Worm (Caenorhabditis elegans) whole organism, L1 larva: ENCODE results near the gene ubc-1.

Experiments
- F16B12.6 ChIP-seq: fragments of 150-350 bp; optimal IDR thresholded peaks from 2 replicates; lab custom pipeline; 2014; ENCODE audit warnings: missing biosample characterization, missing genetic modification characterization
- Y116A8C.19 ChIP-seq: sonication (generic microtip); optimal IDR thresholded peaks from 2 replicates; lab custom pipeline; 2016; ENCODE audit warnings: missing compliant biosample characterization, missing genetic modification characterization, borderline replicate concordance
- aha-1 ChIP-seq: fragments of 150-350 bp; optimal IDR thresholded peaks from 2 replicates; lab custom pipeline; 2014; ENCODE audit warnings: missing biosample characterization, missing genetic modification characterization
- alr-1 ChIP-seq: fragments of 200-800 bp; sonication (Bioruptor generic); optimal IDR thresholded peaks from 2 replicates; lab custom pipeline; 2018; ENCODE audit warnings: borderline replicate concordance, mild to moderate bottlenecking, missing genetic modification characterization, missing compliant biosample characterization
- aly-2 ChIP-seq: fragments of 150-350 bp; optimal IDR thresholded peaks from 2 replicates; lab custom pipeline; 2014; ENCODE audit warnings: missing biosample characterization, missing genetic modification characterization
- ceh-63 ChIP-seq: fragments of 200-800 bp; sonication (Bioruptor generic); optimal IDR thresholded peaks from 2 replicates; lab custom pipeline; 2018; ENCODE audit warnings: mild to moderate bottlenecking, missing genetic modification characterization, missing compliant biosample characterization
- ceh-90 ChIP-seq: sonication (generic microtip); optimal IDR thresholded peaks from 2 replicates; lab custom pipeline; 2016; ENCODE audit warnings: missing genetic modification characterization, missing compliant biosample characterization
- ces-1 ChIP-seq: fragments of 150-350 bp; optimal IDR thresholded peaks from 2 replicates; lab custom pipeline; 2014; ENCODE audit warnings: missing biosample characterization, missing genetic modification reagents, missing genetic modification characterization
- dpl-1 ChIP-seq, 3 experiments: fragments of 150-350 bp in 2 of 3; sonication (generic microtip) in 1 of 3; optimal IDR thresholded peaks; 2 replicates each; lab custom pipeline; 2014 to 2017; ENCODE audit warnings: missing biosample characterization in 3 of 3, missing genetic modification characterization in 3 of 3, missing genetic modification reagents in 3 of 3
- dsc-1 ChIP-seq: sonication (generic microtip); optimal IDR thresholded peaks from 2 replicates; lab custom pipeline; 2016; ENCODE audit warnings: mild to moderate bottlenecking, missing genetic modification characterization, missing compliant biosample characterization
- efl-1 ChIP-seq, 4 experiments: fragments of 150-350 bp; optimal IDR thresholded peaks in 3 of 4; peaks in 1 of 4; 1 replicate in 1 of 4; 2 replicates in 3 of 4; lab custom pipeline; 2014; ENCODE audit warnings: missing biosample characterization in 2 of 4, missing genetic modification characterization in 2 of 4, missing genetic modification reagents in 2 of 4
- egl-13 ChIP-seq: sonication (generic microtip); optimal IDR thresholded peaks from 2 replicates; lab custom pipeline; 2016; ENCODE audit warnings: missing genotype, missing genetic modification reagents, missing genetic modification characterization, missing compliant biosample characterization
- elt-2 ChIP-seq: sonication (generic microtip); optimal IDR thresholded peaks from 2 replicates; lab custom pipeline; 2016; ENCODE audit warnings: missing genetic modification characterization, mild to moderate bottlenecking, inconsistent platforms, missing compliant biosample characterization, missing genetic modification reagents
- ets-5 ChIP-seq: fragments of 200-800 bp; sonication (Bioruptor generic); IDR thresholded peaks from 2 replicates; pipeline ENCODE4 v1.3.6; 2022; ENCODE audit warnings: missing genetic modification characterization, missing compliant biosample characterization
- fkh-10 ChIP-seq: sonication (generic microtip); optimal IDR thresholded peaks from 2 replicates; lab custom pipeline; 2017; ENCODE audit warnings: missing biosample characterization, missing genetic modification reagents, missing genetic modification characterization
- fkh-8 ChIP-seq: sonication (generic microtip); optimal IDR thresholded peaks from 2 replicates; lab custom pipeline; 2016; ENCODE audit warnings: mild to moderate bottlenecking, missing genetic modification characterization, missing compliant biosample characterization
- hlh-17 ChIP-seq: fragments of 200-800 bp; sonication (Bioruptor generic); optimal IDR thresholded peaks from 2 replicates; lab custom pipeline; 2018; ENCODE audit warnings: missing genetic modification characterization, mild to moderate bottlenecking, missing compliant biosample characterization, moderate library complexity, borderline replicate concordance
- hpl-2 ChIP-seq: fragments of 150-350 bp; optimal IDR thresholded peaks from 2 replicates; lab custom pipeline; 2014; ENCODE audit warnings: missing biosample characterization, missing genetic modification reagents, missing genetic modification characterization
- jun-1 ChIP-seq: fragments of 150-350 bp; optimal IDR thresholded peaks from 2 replicates; lab custom pipeline; 2014; ENCODE audit warnings: missing biosample characterization, missing genetic modification reagents, missing genetic modification characterization
- lin-13 ChIP-seq: fragments of 150-350 bp; optimal IDR thresholded peaks from 2 replicates; lab custom pipeline; 2014; ENCODE audit warnings: missing biosample characterization, missing genetic modification reagents, missing genetic modification characterization
- lin-14 ChIP-seq: fragments of 200-800 bp; sonication (Bioruptor generic); optimal IDR thresholded peaks from 2 replicates; lab custom pipeline; 2018; ENCODE audit warnings: mild to moderate bottlenecking, missing genetic modification characterization, moderate library complexity, missing compliant biosample characterization
- lin-15B ChIP-seq: fragments of 150-350 bp; sonication (generic microtip); optimal IDR thresholded peaks from 3 replicates; lab custom pipeline; 2014; ENCODE audit warnings: missing biosample characterization, missing genetic modification characterization
- lin-35 ChIP-seq, 2 experiments: fragments of 150-350 bp; optimal IDR thresholded peaks; 2 replicates each; lab custom pipeline; 2014; ENCODE audit warnings: missing biosample characterization in 2 of 2, missing genetic modification characterization in 2 of 2, missing genetic modification reagents in 2 of 2
- lin-39 ChIP-seq: fragments of 150-350 bp; optimal IDR thresholded peaks from 2 replicates; lab custom pipeline; 2014; ENCODE audit warnings: missing biosample characterization, missing genetic modification reagents, missing genetic modification characterization
- lsy-2 ChIP-seq, 2 experiments: fragments of 150-350 bp; optimal IDR thresholded peaks; 2 replicates each; lab custom pipeline; 2014; ENCODE audit warnings: missing biosample characterization in 2 of 2, missing genetic modification characterization in 2 of 2
- mdl-1 ChIP-seq, 2 experiments: fragments of 150-350 bp; optimal IDR thresholded peaks; 2 replicates each; lab custom pipeline; 2014 to 2017; ENCODE audit warnings: missing biosample characterization in 2 of 2, missing genetic modification characterization in 2 of 2, inconsistent platforms in 1 of 2
- mep-1 ChIP-seq: fragments of 150-350 bp; optimal IDR thresholded peaks from 2 replicates; lab custom pipeline; 2014; ENCODE audit warnings: missing biosample characterization, missing genetic modification characterization
- nhr-12 ChIP-seq: sonication (generic microtip); optimal IDR thresholded peaks from 2 replicates; lab custom pipeline; 2017; ENCODE audit warnings: missing biosample characterization, missing genetic modification characterization
- nhr-19 ChIP-seq: fragments of 200-800 bp; sonication (Bioruptor generic); conservative IDR thresholded peaks from 2 replicates; pipeline ENCODE4 v1.3.6; 2022; ENCODE audit warnings: missing genetic modification characterization, missing compliant biosample characterization
- nhr-237 ChIP-seq: fragments of 150-350 bp; optimal IDR thresholded peaks from 2 replicates; lab custom pipeline; 2014; ENCODE audit warnings: missing biosample characterization, missing genetic modification characterization
- nhr-28 ChIP-seq: fragments of 150-350 bp; optimal IDR thresholded peaks from 2 replicates; lab custom pipeline; 2014; ENCODE audit warnings: missing biosample characterization, missing genetic modification characterization
- nhr-47 ChIP-seq: sonication (generic microtip); optimal IDR thresholded peaks from 2 replicates; lab custom pipeline; 2016; ENCODE audit warnings: mild to moderate bottlenecking, missing genetic modification characterization, moderate library complexity, missing compliant biosample characterization
- nhr-85 ChIP-seq: sonication (generic microtip); peaks from one replicate; lab custom pipeline; 2016; ENCODE audit warnings: missing genetic modification characterization, inconsistent platforms, missing compliant biosample characterization
- nhr-90 ChIP-seq: sonication (generic microtip); optimal IDR thresholded peaks from 2 replicates; lab custom pipeline; 2016; ENCODE audit warnings: mild to moderate bottlenecking, missing genetic modification characterization, missing compliant biosample characterization; ENCODE audit not compliant: poor library complexity
- pax-3 ChIP-seq: fragments of 200-800 bp; sonication (Bioruptor generic); optimal IDR thresholded peaks from 2 replicates; lab custom pipeline; 2018; ENCODE audit warnings: mild to moderate bottlenecking, missing genetic modification characterization, moderate library complexity, missing compliant biosample characterization
- pqm-1 ChIP-seq: sonication (generic microtip); optimal IDR thresholded peaks from 3 replicates; lab custom pipeline; 2017; ENCODE audit warnings: missing biosample characterization, missing genetic modification characterization
- rnt-1 ChIP-seq: sonication (generic microtip); optimal IDR thresholded peaks from 2 replicates; lab custom pipeline; 2016; ENCODE audit warnings: mild to moderate bottlenecking, missing genetic modification characterization, moderate library complexity, missing compliant biosample characterization
- snpc-4 ChIP-seq: fragments of 150-350 bp; optimal IDR thresholded peaks from 2 replicates; lab custom pipeline; 2014; ENCODE audit warnings: missing biosample characterization, missing genetic modification characterization
- sptf-1 ChIP-seq: fragments of 150-350 bp; optimal IDR thresholded peaks from 2 replicates; lab custom pipeline; 2014; ENCODE audit warnings: missing biosample characterization, missing genetic modification characterization
- swsn-7 ChIP-seq: sonication (generic microtip); optimal IDR thresholded peaks from 2 replicates; lab custom pipeline; 2016; ENCODE audit warnings: missing genetic modification characterization, missing compliant biosample characterization
- tlp-1 ChIP-seq: fragments of 150-350 bp; optimal IDR thresholded peaks from 2 replicates; lab custom pipeline; 2014; ENCODE audit warnings: missing biosample characterization, missing genetic modification characterization
- unc-130 ChIP-seq: fragments of 150-350 bp; optimal IDR thresholded peaks from 2 replicates; lab custom pipeline; 2017; ENCODE audit warnings: missing biosample characterization, missing genetic modification characterization, inconsistent platforms
- unc-30 ChIP-seq: sonication (generic microtip); optimal IDR thresholded peaks from 2 replicates; lab custom pipeline; 2017; ENCODE audit warnings: missing biosample characterization, missing genetic modification characterization
- unc-62 ChIP-seq: fragments of 150-350 bp; optimal IDR thresholded peaks from 2 replicates; lab custom pipeline; 2014; ENCODE audit warnings: missing biosample characterization, missing genetic modification reagents, missing genetic modification characterization
- unc-86 ChIP-seq: sonication (generic microtip); optimal IDR thresholded peaks from 2 replicates; lab custom pipeline; 2016; ENCODE audit warnings: missing genetic modification characterization, missing compliant biosample characterization
- unc-98 ChIP-seq: fragments of 200-800 bp; sonication (Bioruptor generic); IDR thresholded peaks from 2 replicates; pipeline ENCODE4 v1.3.6; 2022; ENCODE audit warnings: missing genetic modification characterization, missing compliant biosample characterization
- xbp-1 ChIP-seq: sonication (generic microtip); optimal IDR thresholded peaks from 2 replicates; lab custom pipeline; 2016; ENCODE audit warnings: missing genetic modification characterization, missing compliant biosample characterization
- zag-1 ChIP-seq: fragments of 150-350 bp; optimal IDR thresholded peaks from 2 replicates; lab custom pipeline; 2014; ENCODE audit warnings: missing biosample characterization, missing genetic modification characterization

ubc-1 gene

DNA sequence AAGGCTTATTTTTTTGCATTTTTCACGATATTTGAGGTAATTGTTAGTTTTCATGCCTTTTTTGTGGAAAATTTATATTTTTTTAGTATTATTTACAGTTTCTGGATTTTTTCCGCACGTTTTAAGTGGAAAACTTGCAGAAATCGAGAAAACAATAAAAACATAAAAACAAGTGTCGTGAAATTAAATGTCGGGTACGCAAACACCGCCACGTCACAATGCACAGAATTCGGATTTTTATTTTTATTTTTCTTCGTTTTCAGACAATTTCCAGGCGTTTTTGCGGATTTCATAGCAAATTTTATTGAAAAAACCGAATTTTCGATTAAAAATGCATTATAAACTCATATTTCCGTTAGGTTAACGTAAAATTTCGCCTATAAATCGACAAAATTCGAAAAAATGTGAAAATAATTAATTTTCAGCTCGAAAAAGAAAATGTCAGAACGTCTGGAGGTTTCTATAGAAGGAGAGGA, 17.0 kb upstream of the ubc-1 start, which contains the start of gene C35B1.2 (continued):
- TF ChIP-seq fkh-8 (no peak), fkh-10 (GFP tag; lab: Kevin White, UChicago) (no peak), unc-130 (tag; lab: Kevin White, UChicago) (no peak), nhr-47 (tag; lab: Kevin White, UChicago) (peak; percentile 43), zag-1 (no peak), sptf-1 (no peak), efl-1 (optimal IDR thresholded peaks at IDR 0.05; lab: Kevin White, UChicago) (peak; percentile 31 to 55), efl-1 (GFP tag; optimal IDR thresholded peaks at IDR 0.05 in 1 of 2; lab: Kevin White, UChicago) (peak; percentile 36 to 88), rnt-1 (tag; lab: Kevin White, UChicago) (no peak), lin-14 (no peak), Y116A8C.19 (tag; lab: Kevin White, UChicago) (no peak), jun-1 (no peak), pax-3 (tag; lab: Kevin White, UChicago) (no peak), mdl-1 (tag; optimal IDR thresholded peaks at IDR 0.05; lab: Kevin White, UChicago) (no peak), lin-13 (GFP tag; lab: Kevin White, UChicago) (no peak), lin-15B (tag; lab: Kevin White, UChicago) (no peak), nhr-28 (no peak), aha-1 (tag; lab: Kevin White, UChicago) (no peak), elt-2 (tag; lab: Kevin White, UChicago) (no peak), unc-30 (tag; lab: Kevin White, UChicago) (no peak), dsc-1 (tag; lab: Kevin White, UChicago) (peak; percentile 29), swsn-7 (peak; percentile 24), lin-39 (tag; lab: Kevin White, UChicago) (peak; percentile 28), aly-2 (tag; lab: Kevin White, UChicago) (no peak), nhr-19 (no peak), ets-5 (no peak), nhr-12 (tag; lab: Kevin White, UChicago) (no peak), xbp-1 (tag; lab: Kevin White, UChicago) (peak; percentile 29), unc-98 (GFP tag; lab: Robert Waterston, UW) (no peak), ceh-63 (GFP tag; lab: Kevin White, UChicago) (no peak), snpc-4 (tag; lab: Kevin White, UChicago) (no peak), mep-1 (tag; lab: Kevin White, UChicago) (peak; percentile 43), egl-13 (no peak), dpl-1 (GFP tag; optimal IDR thresholded peaks at IDR 0.05; lab: Kevin White, UChicago) (peak; percentile 2 to 57 (median 54)), pqm-1 (no peak), F16B12.6 (tag; lab: Kevin White, UChicago) (peak; percentile 86), unc-62 (GFP tag; lab: Kevin White, UChicago) (no peak), hpl-2 (GFP tag; lab: Kevin White, UChicago) (no peak), lin-35 (GFP tag; optimal IDR thresholded peaks at IDR 0.05; lab: Kevin White, UChicago) (peak in 1 of 2 experiments; percentile 17), nhr-90 (tag; lab: Kevin White, UChicago) (no peak), ceh-90 (tag; lab: Kevin White, UChicago) (peak; percentile 24), lsy-2 (tag; optimal IDR thresholded peaks at IDR 0.05; lab: Kevin White, UChicago) (peak; percentile 43 to 48), alr-1 (tag; lab: Kevin White, UChicago) (no peak), ces-1 (GFP tag; lab: Kevin White, UChicago) (no peak), hlh-17 (GFP tag; lab: Kevin White, UChicago) (no peak), tlp-1 (tag; lab: Kevin White, UChicago) (no peak), nhr-237 (tag; lab: Kevin White, UChicago) (no peak), unc-86 (tag; lab: Kevin White, UChicago) (no peak), nhr-85 (tag; lab: Kevin White, UChicago) (peak; percentile 63)
- TF ChIP-seq, all 84 proteins: peak for 16
